Fruit fly (Drosophila melanogaster) whole organism, embryonic: ENCODE measurements around the gene CG5921.
A peak's percentile ranks its signal among the peaks of the same experiment; 100 is the strongest.

Experiments used
- ATbp ChIP-seq: fragments of 200-800 bp; sonication (Bioruptor generic); optimal IDR thresholded peaks from 2 replicates; lab custom pipeline; 2017; ENCODE audit warnings: missing biosample characterization, mild to moderate bottlenecking, missing genetic modification characterization, missing genetic modification reagents
- Asciz ChIP-seq: fragments of 200-800 bp; sonication (Bioruptor generic); optimal IDR thresholded peaks from 2 replicates; lab custom pipeline; 2017; ENCODE audit warnings: missing biosample characterization, mild to moderate bottlenecking, missing genetic modification characterization, missing genetic modification reagents
- Bteb2 ChIP-seq: fragments of 200-800 bp; sonication (Bioruptor generic); optimal IDR thresholded peaks from 2 replicates; lab custom pipeline; 2016; ENCODE audit warnings: missing biosample characterization, missing genetic modification characterization
- CG10431 ChIP-seq: fragments of 200-800 bp; sonication (Bioruptor generic); optimal IDR thresholded peaks from 3 replicates; lab custom pipeline; 2018; ENCODE audit warnings: missing biosample characterization, mild to moderate bottlenecking, missing genetic modification characterization
- CG10565 ChIP-seq: fragments of 200-800 bp; sonication (Bioruptor generic); optimal IDR thresholded peaks from 3 replicates; lab custom pipeline; 2016; ENCODE audit warnings: missing biosample characterization, mild to moderate bottlenecking, missing genetic modification characterization
- CG11456 ChIP-seq: fragments of 200-800 bp; sonication (Bioruptor generic); IDR thresholded peaks from 3 replicates; pipeline ENCODE4 v1.3.6; 2022; ENCODE audit warnings: missing biosample characterization, missing genetic modification characterization
- CG14860 ChIP-seq: fragments of 200-800 bp; sonication (Bioruptor generic); IDR thresholded peaks from 3 replicates; pipeline ENCODE4 v1.3.6; 2022; ENCODE audit warnings: missing biosample characterization, missing genetic modification characterization; ENCODE audit not compliant: partially characterized antibody
- CG16815 ChIP-seq: fragments of 200-800 bp; sonication (Bioruptor generic); optimal IDR thresholded peaks from 3 replicates; lab custom pipeline; 2017; ENCODE audit warnings: missing biosample characterization, mild to moderate bottlenecking, missing genetic modification characterization
- CG17328 ChIP-seq: fragments of 200-800 bp; sonication (Bioruptor generic); IDR thresholded peaks from 2 replicates; pipeline ENCODE4 v1.3.6; 2022; ENCODE audit warnings: missing biosample characterization, missing genetic modification characterization
- CG17361 ChIP-seq: fragments of 200-800 bp; sonication (Bioruptor generic); IDR thresholded peaks from 3 replicates; pipeline ENCODE4 v1.3.6; 2022; ENCODE audit warnings: missing biosample characterization, missing genetic modification characterization
- CG18262 ChIP-seq: fragments of 200-800 bp; optimal IDR thresholded peaks from 3 replicates; lab custom pipeline; 2019; ENCODE audit warnings: missing biosample characterization, mild to moderate bottlenecking, missing genetic modification characterization, moderate library complexity
- CG31388 ChIP-seq: fragments of 200-800 bp; sonication (Bioruptor generic); optimal IDR thresholded peaks from 2 replicates; lab custom pipeline; 2016; ENCODE audit warnings: missing biosample characterization, missing genetic modification characterization
- CG31441 ChIP-seq: fragments of 200-800 bp; sonication (Bioruptor generic); IDR thresholded peaks from 2 replicates; pipeline ENCODE4 v1.3.6; 2022; ENCODE audit warnings: missing biosample characterization, missing genetic modification characterization
- CG3281 ChIP-seq: fragments of 200-800 bp; sonication (Bioruptor generic); optimal IDR thresholded peaks from 3 replicates; lab custom pipeline; 2017; ENCODE audit warnings: missing biosample characterization, mild to moderate bottlenecking, missing genetic modification characterization
- CG5245 ChIP-seq: fragments of 200-800 bp; sonication (Bioruptor generic); optimal IDR thresholded peaks from 3 replicates; lab custom pipeline; 2016; ENCODE audit warnings: missing biosample characterization, missing genetic modification characterization
- CG6654 ChIP-seq: fragments of 200-800 bp; sonication (Bioruptor generic); optimal IDR thresholded peaks from 2 replicates; lab custom pipeline; 2017; ENCODE audit warnings: missing biosample characterization, mild to moderate bottlenecking, missing genetic modification characterization
- CG8089 ChIP-seq: fragments of 200-800 bp; sonication (Bioruptor generic); optimal IDR thresholded peaks from 3 replicates; lab custom pipeline; 2016; ENCODE audit warnings: missing biosample characterization, missing genetic modification characterization
- CG9876 ChIP-seq: fragments of 200-800 bp; sonication (Bioruptor generic); optimal IDR thresholded peaks from 2 replicates; lab custom pipeline; 2016; ENCODE audit warnings: missing biosample characterization, missing genetic modification characterization
- Dbx ChIP-seq: fragments of 200-800 bp; sonication (Bioruptor generic); IDR thresholded peaks from 3 replicates; pipeline ENCODE4 v1.3.6; 2022; ENCODE audit warnings: missing biosample characterization, missing genetic modification characterization
- Ets97D ChIP-seq: fragments of 200-800 bp; sonication (Bioruptor generic); optimal IDR thresholded peaks from 3 replicates; lab custom pipeline; 2016; ENCODE audit warnings: missing biosample characterization, missing genetic modification characterization
- HLH4C ChIP-seq: fragments of 200-800 bp; sonication (Bioruptor generic); IDR thresholded peaks from 3 replicates; pipeline ENCODE4 v1.3.6; 2022; ENCODE audit warnings: missing biosample characterization, missing genetic modification characterization; ENCODE audit not compliant: partially characterized antibody
- HLH54F ChIP-seq: fragments of 200-800 bp; sonication (Bioruptor generic); optimal IDR thresholded peaks from 3 replicates; lab custom pipeline; 2016; ENCODE audit warnings: missing biosample characterization, missing genetic modification characterization
- HmgD ChIP-seq: fragments of 200-800 bp; sonication (Bioruptor generic); optimal IDR thresholded peaks from 3 replicates; lab custom pipeline; 2016; ENCODE audit warnings: missing biosample characterization, missing genetic modification characterization
- Med ChIP-seq: fragments of 200-800 bp; sonication (Bioruptor generic); peaks from one replicate; lab custom pipeline; 2016; ENCODE audit warnings: missing biosample characterization, missing genetic modification characterization, mild to moderate bottlenecking, inconsistent platforms, moderate library complexity
- Myb ChIP-seq: fragments of 200-800 bp; sonication (Bioruptor generic); optimal IDR thresholded peaks from 2 replicates; lab custom pipeline; 2016; ENCODE audit warnings: missing biosample characterization, missing genetic modification characterization
- Poxn ChIP-seq: fragments of 200-800 bp; sonication (Bioruptor generic); IDR thresholded peaks from 2 replicates; pipeline ENCODE4 v1.3.6; 2022; ENCODE audit warnings: missing biosample characterization, missing genetic modification characterization
- Rfx ChIP-seq: fragments of 200-800 bp; sonication (Bioruptor generic); IDR thresholded peaks from 2 replicates; pipeline ENCODE4 v1.3.6; 2022; ENCODE audit warnings: missing biosample characterization, missing genetic modification characterization
- Rx ChIP-seq: fragments of 200-800 bp; sonication (Bioruptor generic); IDR thresholded peaks from 2 replicates; pipeline ENCODE4 v1.3.6; 2022; ENCODE audit warnings: missing biosample characterization, missing genetic modification characterization
- Sox100B ChIP-seq: fragments of 200-800 bp; sonication (Bioruptor generic); optimal IDR thresholded peaks from 3 replicates; lab custom pipeline; 2018; ENCODE audit warnings: missing biosample characterization, mild to moderate bottlenecking, missing genetic modification characterization
- Xrp1 ChIP-seq: fragments of 200-800 bp; sonication (Bioruptor generic); IDR thresholded peaks from 2 replicates; pipeline ENCODE4 v1.3.6; 2022; ENCODE audit warnings: missing biosample characterization, missing genetic modification characterization
- ac ChIP-seq: fragments of 200-800 bp; sonication (Bioruptor generic); optimal IDR thresholded peaks from 3 replicates; lab custom pipeline; 2017; ENCODE audit warnings: missing biosample characterization, mild to moderate bottlenecking, missing genetic modification characterization
- ap ChIP-seq: fragments of 200-800 bp; sonication (Bioruptor generic); IDR thresholded peaks from 2 replicates; pipeline ENCODE4 v1.3.6; 2022; ENCODE audit warnings: missing biosample characterization, missing genetic modification characterization
- bab2 ChIP-seq: fragments of 200-800 bp; sonication (Bioruptor generic); optimal IDR thresholded peaks from 2 replicates; lab custom pipeline; 2016; ENCODE audit warnings: missing biosample characterization, missing genetic modification characterization
- cad ChIP-seq: fragments of >200 bp; optimal IDR thresholded peaks from 2 replicates; lab custom pipeline; 2017; ENCODE audit warnings: missing biosample characterization, missing genetic modification characterization
- chn ChIP-seq: fragments of 200-800 bp; sonication (Bioruptor generic); optimal IDR thresholded peaks from 2 replicates; lab custom pipeline; 2016; ENCODE audit warnings: missing biosample characterization, missing genetic modification characterization
- crc ChIP-seq: fragments of 200-800 bp; sonication (Bioruptor generic); optimal IDR thresholded peaks from 2 replicates; lab custom pipeline; 2016; ENCODE audit warnings: missing biosample characterization, missing genetic modification characterization
- croc ChIP-seq: fragments of 200-800 bp; sonication (Bioruptor generic); conservative IDR thresholded peaks from 3 replicates; pipeline ENCODE4 v1.3.6; 2022; ENCODE audit warnings: missing biosample characterization, missing genetic modification characterization
- dati ChIP-seq: fragments of 200-800 bp; sonication (Bioruptor generic); IDR thresholded peaks from 2 replicates; pipeline ENCODE4 v1.3.6; 2022; ENCODE audit warnings: missing biosample characterization, missing genetic modification characterization
- gsb-n ChIP-seq: fragments of 200-800 bp; sonication (Bioruptor generic); optimal IDR thresholded peaks from 3 replicates; lab custom pipeline; 2018; ENCODE audit warnings: missing biosample characterization, mild to moderate bottlenecking, missing genetic modification characterization
- jing ChIP-seq: fragments of 200-800 bp; sonication (Bioruptor generic); optimal IDR thresholded peaks from 2 replicates; lab custom pipeline; 2018; ENCODE audit warnings: missing biosample characterization, mild to moderate bottlenecking, missing genetic modification characterization
- kay ChIP-seq: fragments of 200-800 bp; sonication (Bioruptor generic); optimal IDR thresholded peaks from 2 replicates; lab custom pipeline; 2016; ENCODE audit warnings: missing biosample characterization, missing genetic modification characterization
- lola ChIP-seq, 3 experiments: fragments of >200 bp in 2 of 3; fragments of 200-800 bp in 1 of 3; sonication (Bioruptor generic) in 1 of 3; optimal IDR thresholded peaks; 2 replicates each; lab custom pipeline; 2017 to 2019; ENCODE audit warnings: missing biosample characterization in 3 of 3, missing genetic modification characterization in 3 of 3, mild to moderate bottlenecking in 1 of 3, moderate library complexity in 1 of 3
- nerfin-2 ChIP-seq: fragments of 200-800 bp; sonication (Bioruptor generic); IDR thresholded peaks from 2 replicates; pipeline ENCODE4 v1.3.6; 2022; ENCODE audit warnings: missing biosample characterization, missing genetic modification characterization; ENCODE audit not compliant: partially characterized antibody
- pnt ChIP-seq: fragments of 200-800 bp; sonication (Bioruptor generic); optimal IDR thresholded peaks from 3 replicates; lab custom pipeline; 2016; ENCODE audit warnings: missing biosample characterization, missing genetic modification characterization
- sna ChIP-seq: fragments of 200-800 bp; sonication (Bioruptor generic); IDR thresholded peaks from 2 replicates; pipeline ENCODE4 v1.3.6; 2022; ENCODE audit warnings: missing biosample characterization, missing genetic modification characterization; ENCODE audit not compliant: partially characterized antibody

Gene CG5921

DNA sequence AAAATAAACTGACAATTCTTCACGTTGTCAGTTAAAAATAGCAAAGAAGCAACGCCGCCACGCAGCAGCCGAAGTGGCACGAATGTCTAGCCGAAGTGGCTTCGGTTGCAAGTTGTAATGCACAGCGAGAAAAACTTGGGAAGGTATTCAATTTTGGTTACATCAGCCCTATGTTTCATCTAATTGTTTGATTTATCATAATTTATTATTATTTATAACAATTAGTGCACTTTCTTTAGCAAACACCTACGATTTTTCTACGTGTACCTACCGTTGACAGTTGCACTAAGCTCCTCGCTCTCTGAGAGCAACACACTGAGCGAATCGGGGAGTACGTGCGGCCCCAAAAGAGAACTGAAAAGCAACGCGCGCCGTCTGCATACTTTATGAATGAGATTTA lies 24.2 kb downstream of the CG5921 start, which contains the start of gene Tsp5D (continued):
- TF ChIP-seq CG31441 (peak; percentile 93), ac (GFP tag; lab: Kevin White, UChicago) (peak; percentile 42), HLH4C (GFP tag; lab: Robert Waterston, UW) (no peak), Xrp1 (GFP tag; lab: Robert Waterston, UW) (peak; percentile 96), CG11456 (GFP tag; lab: Robert Waterston, UW) (peak; percentile 91), croc (GFP tag; lab: Robert Waterston, UW) (peak; percentile 93), lola (GFP tag; optimal IDR thresholded peaks at IDR 0.05; lab: Kevin White, UChicago) (peak in 1 of 3 experiments; percentile 81), Rfx (peak; percentile 93), CG31388 (GFP tag; lab: Kevin White, UChicago) (peak; percentile 82), pnt (GFP tag; lab: Kevin White, UChicago) (peak; percentile 51), ap (GFP tag; lab: Robert Waterston, UW) (peak; percentile 94), gsb-n (tag; lab: Kevin White, UChicago) (peak; percentile 91), CG14860 (no peak), CG10565 (GFP tag; lab: Kevin White, UChicago) (peak; percentile 47), CG5245 (GFP tag; lab: Kevin White, UChicago) (peak; percentile 94), Poxn (GFP tag; lab: Robert Waterston, UW) (no peak), kay (GFP tag; lab: Kevin White, UChicago) (peak; percentile 66), jing (GFP tag; lab: Kevin White, UChicago) (peak; percentile 82), HmgD (GFP tag; lab: Kevin White, UChicago) (no peak), CG8089 (GFP tag; lab: Kevin White, UChicago) (peak; percentile 26), bab2 (GFP tag; lab: Kevin White, UChicago) (peak; percentile 19), CG17361 (GFP tag; lab: Robert Waterston, UW) (peak; percentile 93), CG9876 (GFP tag; lab: Kevin White, UChicago) (no peak), CG6654 (GFP tag; lab: Kevin White, UChicago) (peak; percentile 82), crc (no peak), CG10431 (GFP tag; lab: Kevin White, UChicago) (peak; percentile 78), cad (no peak), Asciz (GFP tag; lab: Kevin White, UChicago) (peak; percentile 96), Med (peak; percentile 89), Rx (GFP tag; lab: Robert Waterston, UW) (peak; percentile 95), Sox100B (GFP tag; lab: Kevin White, UChicago) (peak; percentile 92), Bteb2 (GFP tag; lab: Kevin White, UChicago) (no peak), Myb (GFP tag; lab: Kevin White, UChicago) (no peak), dati (GFP tag; lab: Robert Waterston, UW) (peak; percentile 86), CG3281 (GFP tag; lab: Kevin White, UChicago) (peak; percentile 75), Ets97D (no peak), chn (peak; percentile 47), ATbp (GFP tag; lab: Kevin White, UChicago) (peak; percentile 97), CG18262 (tag; lab: Kevin White, UChicago) (peak; percentile 91), HLH54F (GFP tag; lab: Kevin White, UChicago) (peak; percentile 38), sna (no peak), Dbx (GFP tag; lab: Robert Waterston, UW) (peak; percentile 66; the same call in 2 of the 3 replicates), nerfin-2 (GFP tag; lab: Robert Waterston, UW) (no peak), CG16815 (GFP tag; lab: Kevin White, UChicago) (peak; percentile 61), CG17328 (GFP tag; lab: Robert Waterston, UW) (peak; percentile 95)
